Worm (Caenorhabditis elegans) whole organism, early embryonic: ENCODE measurements around the gene sqv-1.

ENCODE experiments used
- B0310.2 ChIP-seq: sonication (generic microtip); optimal IDR thresholded peaks from 2 replicates; lab custom pipeline; 2016; ENCODE audit warnings: mild to moderate bottlenecking, missing genetic modification characterization, missing compliant biosample characterization
- F13C5.2 ChIP-seq: sonication (generic microtip); optimal IDR thresholded peaks from 2 replicates; lab custom pipeline; 2017; ENCODE audit warnings: mild to moderate bottlenecking, missing genetic modification characterization, inconsistent platforms, missing compliant biosample characterization
- ama-1 ChIP-seq: fragments of 150-350 bp; optimal IDR thresholded peaks from 2 replicates; lab custom pipeline; 2014
- ets-7 ChIP-seq: sonication (generic microtip); optimal IDR thresholded peaks from 2 replicates; lab custom pipeline; 2016; ENCODE audit warnings: missing genotype, missing genetic modification characterization, missing compliant biosample characterization
- flt-1 ChIP-seq: fragments of 200-800 bp; sonication (Bioruptor generic); IDR thresholded peaks from 2 replicates; pipeline ENCODE4 v1.3.6; 2022; ENCODE audit warnings: missing genetic modification characterization, missing compliant biosample characterization
- hmbx-1 ChIP-seq: sonication (generic microtip); optimal IDR thresholded peaks from 2 replicates; lab custom pipeline; 2016; ENCODE audit warnings: mild to moderate bottlenecking, missing genetic modification characterization, missing compliant biosample characterization
- hnd-1 ChIP-seq: sonication (generic microtip); optimal IDR thresholded peaks from 2 replicates; lab custom pipeline; 2016; ENCODE audit warnings: missing genetic modification characterization, missing compliant biosample characterization
- scrt-1 ChIP-seq: fragments of 200-800 bp; sonication (Bioruptor generic); IDR thresholded peaks from 2 replicates; pipeline ENCODE4 v1.3.6; 2022; ENCODE audit warnings: missing genetic modification characterization, missing compliant biosample characterization
- sea-1 ChIP-seq: fragments of 200-800 bp; sonication (Bioruptor generic); conservative IDR thresholded peaks from 2 replicates; pipeline ENCODE4 v1.3.6; 2022; ENCODE audit warnings: missing genetic modification characterization, missing compliant biosample characterization
- tbx-37 ChIP-seq: fragments of 200-800 bp; sonication (Bioruptor generic); conservative IDR thresholded peaks from 2 replicates; pipeline ENCODE4 v1.3.6; 2022; ENCODE audit warnings: missing genetic modification reagents, missing genetic modification characterization, missing compliant biosample characterization

DNA sequence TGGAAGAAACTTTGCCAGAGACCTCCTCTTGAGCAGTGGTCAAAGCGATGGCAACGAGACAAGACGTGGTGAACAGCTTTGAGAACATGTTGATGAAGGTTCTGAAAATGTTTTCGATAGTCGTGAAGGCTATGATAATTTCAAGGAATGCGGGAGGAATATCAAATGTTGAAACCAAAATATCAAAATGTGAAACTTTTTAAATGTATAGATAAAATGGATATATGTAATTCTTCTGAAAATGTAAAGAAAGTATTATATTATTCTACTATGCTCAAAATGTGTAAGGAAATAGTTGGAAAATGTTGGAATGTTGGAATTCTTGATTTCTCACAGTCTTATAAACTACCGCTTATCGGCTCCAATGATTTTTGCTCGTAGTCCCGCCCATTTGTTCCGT lies 8.2 kb downstream of the sqv-1 start, which contains the start of gene D2096.6:
- TF ChIP-seq ama-1 (no peak), tbx-37 (GFP tag; lab: Robert Waterston, UW) (no peak), hnd-1 (tag; lab: Kevin White, UChicago) (no peak), ets-7 (tag; lab: Kevin White, UChicago) (no peak), hmbx-1 (no peak), flt-1 (GFP tag; lab: Robert Waterston, UW) (no peak), scrt-1 (GFP tag; lab: Robert Waterston, UW) (no peak), B0310.2 (no peak), F13C5.2 (no peak), sea-1 (no peak)
